Worm (Caenorhabditis elegans) whole organism, early embryonic: ENCODE data around the gene csr-1.

Experiments
- B0310.2 ChIP-seq: sonication (generic microtip); optimal IDR thresholded peaks from 2 replicates; lab custom pipeline; 2016; ENCODE audit warnings: mild to moderate bottlenecking, missing genetic modification characterization, missing compliant biosample characterization
- F13C5.2 ChIP-seq: sonication (generic microtip); optimal IDR thresholded peaks from 2 replicates; lab custom pipeline; 2017; ENCODE audit warnings: mild to moderate bottlenecking, missing genetic modification characterization, inconsistent platforms, missing compliant biosample characterization
- aly-1 ChIP-seq: sonication (generic microtip); optimal IDR thresholded peaks from 2 replicates; lab custom pipeline; 2016; ENCODE audit warnings: missing genetic modification characterization, missing compliant biosample characterization
- ama-1 ChIP-seq: fragments of 150-350 bp; optimal IDR thresholded peaks from 2 replicates; lab custom pipeline; 2014
- ets-7 ChIP-seq: sonication (generic microtip); optimal IDR thresholded peaks from 2 replicates; lab custom pipeline; 2016; ENCODE audit warnings: missing genotype, missing genetic modification characterization, missing compliant biosample characterization
- flt-1 ChIP-seq: fragments of 200-800 bp; sonication (Bioruptor generic); IDR thresholded peaks from 2 replicates; pipeline ENCODE4 v1.3.6; 2022; ENCODE audit warnings: missing genetic modification characterization, missing compliant biosample characterization
- scrt-1 ChIP-seq: fragments of 200-800 bp; sonication (Bioruptor generic); IDR thresholded peaks from 2 replicates; pipeline ENCODE4 v1.3.6; 2022; ENCODE audit warnings: missing genetic modification characterization, missing compliant biosample characterization

DNA sequence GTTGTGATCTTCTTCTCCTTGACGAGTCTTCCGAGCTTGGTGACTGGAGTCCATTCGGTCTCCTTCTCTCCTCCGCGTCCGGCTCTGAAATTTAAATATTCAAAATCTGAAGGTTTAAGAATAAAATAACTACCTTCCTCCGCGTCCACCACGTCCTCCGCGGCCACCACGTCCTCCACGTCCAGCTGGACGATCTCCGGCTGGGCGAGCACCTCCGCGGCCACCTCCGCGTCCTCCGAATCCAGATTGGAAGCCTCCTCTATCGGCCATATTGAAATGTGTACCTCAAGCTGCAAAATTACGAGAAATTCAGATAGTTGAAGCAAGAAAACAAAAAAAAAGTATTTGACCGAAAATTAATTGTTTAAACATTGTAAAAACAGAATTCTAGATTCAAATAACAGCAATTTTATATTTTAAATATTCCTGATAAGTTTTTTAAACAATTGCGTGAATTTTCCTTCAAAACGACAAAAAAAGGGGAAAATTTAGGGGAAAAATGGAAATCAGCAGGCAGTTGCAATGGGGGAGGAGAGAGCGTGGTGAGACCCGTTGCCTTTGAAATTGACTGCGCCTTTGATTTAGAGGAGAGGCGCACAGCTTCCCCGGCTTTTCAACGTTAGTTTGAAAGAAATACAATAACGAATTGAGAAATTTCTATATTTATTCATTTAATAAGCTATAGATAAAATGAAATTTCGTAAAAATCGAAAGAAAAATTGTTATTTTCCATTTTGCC lies 30.8 kb upstream of the csr-1 start, which contains the start of gene rps-2:
- no peak for TF ChIP-seq scrt-1 (GFP tag; lab: Robert Waterston, UW)
- no peak for TF ChIP-seq ama-1 (lab: Kevin White, UChicago)
- no peak for TF ChIP-seq aly-1 (tag; lab: Kevin White, UChicago)
- TF ChIP-seq ets-7 (tag; lab: Kevin White, UChicago) = no peak
- peak; percentile 35 for TF ChIP-seq F13C5.2 (tag; lab: Kevin White, UChicago)
- no peak for TF ChIP-seq B0310.2 (tag; lab: Kevin White, UChicago)
- no peak for TF ChIP-seq flt-1 (GFP tag; lab: Robert Waterston, UW)
